Worm (Caenorhabditis elegans) whole organism, L1 larva: ENCODE data around the gene K09F5.6.

Experiments used
- aly-2 ChIP-seq: fragments of 150-350 bp; optimal IDR thresholded peaks from 2 replicates; lab custom pipeline; 2014; ENCODE audit warnings: missing biosample characterization, missing genetic modification characterization
- ama-1 ChIP-seq: fragments of 150-350 bp; optimal IDR thresholded peaks from 2 replicates; lab custom pipeline; 2014
- ceh-82 ChIP-seq, 3 experiments: fragments of 150-350 bp in 1 of 3; sonication (generic microtip) in 2 of 3; optimal IDR thresholded peaks; 2 replicates each; lab custom pipeline; 2014 to 2017; ENCODE audit warnings: missing biosample characterization in 3 of 3, missing genetic modification characterization in 3 of 3
- egl-27 ChIP-seq, 2 experiments: fragments of 150-350 bp in 1 of 2; sonication (generic microtip); optimal IDR thresholded peaks; 3 replicates each; lab custom pipeline; 2017 to 2018; ENCODE audit warnings: missing biosample characterization in 2 of 2, missing genetic modification characterization in 2 of 2, missing genetic modification reagents in 2 of 2
- irx-1 ChIP-seq: sonication (generic microtip); optimal IDR thresholded peaks from 2 replicates; lab custom pipeline; 2016; ENCODE audit warnings: missing genetic modification characterization, missing compliant biosample characterization
- lin-13 ChIP-seq: fragments of 150-350 bp; optimal IDR thresholded peaks from 2 replicates; lab custom pipeline; 2014; ENCODE audit warnings: missing biosample characterization, missing genetic modification reagents, missing genetic modification characterization
- lin-15B ChIP-seq: fragments of 150-350 bp; sonication (generic microtip); optimal IDR thresholded peaks from 3 replicates; lab custom pipeline; 2014; ENCODE audit warnings: missing biosample characterization, missing genetic modification characterization
- mdl-1 ChIP-seq, 2 experiments: fragments of 150-350 bp; optimal IDR thresholded peaks; 2 replicates each; lab custom pipeline; 2014 to 2017; ENCODE audit warnings: missing biosample characterization in 2 of 2, missing genetic modification characterization in 2 of 2, inconsistent platforms in 1 of 2
- mep-1 ChIP-seq: fragments of 150-350 bp; optimal IDR thresholded peaks from 2 replicates; lab custom pipeline; 2014; ENCODE audit warnings: missing biosample characterization, missing genetic modification characterization
- nhr-11 ChIP-seq: fragments of 150-350 bp; optimal IDR thresholded peaks from 2 replicates; lab custom pipeline; 2014; ENCODE audit warnings: missing biosample characterization, missing genetic modification characterization
- nhr-71 ChIP-seq: sonication (generic microtip); optimal IDR thresholded peaks from 2 replicates; lab custom pipeline; 2016; ENCODE audit warnings: mild to moderate bottlenecking, missing genetic modification characterization, moderate library complexity, missing compliant biosample characterization
- nhr-85 ChIP-seq: sonication (generic microtip); peaks from one replicate; lab custom pipeline; 2016; ENCODE audit warnings: missing genetic modification characterization, inconsistent platforms, missing compliant biosample characterization
- pax-3 ChIP-seq: fragments of 200-800 bp; sonication (Bioruptor generic); optimal IDR thresholded peaks from 2 replicates; lab custom pipeline; 2018; ENCODE audit warnings: mild to moderate bottlenecking, missing genetic modification characterization, moderate library complexity, missing compliant biosample characterization
- ztf-11 ChIP-seq, 2 experiments: sonication (generic microtip); optimal IDR thresholded peaks; 2 replicates each; lab custom pipeline; 2016 to 2017; ENCODE audit warnings: missing genetic modification characterization in 2 of 2, missing biosample characterization in 1 of 2, missing compliant biosample characterization in 1 of 2

DNA sequence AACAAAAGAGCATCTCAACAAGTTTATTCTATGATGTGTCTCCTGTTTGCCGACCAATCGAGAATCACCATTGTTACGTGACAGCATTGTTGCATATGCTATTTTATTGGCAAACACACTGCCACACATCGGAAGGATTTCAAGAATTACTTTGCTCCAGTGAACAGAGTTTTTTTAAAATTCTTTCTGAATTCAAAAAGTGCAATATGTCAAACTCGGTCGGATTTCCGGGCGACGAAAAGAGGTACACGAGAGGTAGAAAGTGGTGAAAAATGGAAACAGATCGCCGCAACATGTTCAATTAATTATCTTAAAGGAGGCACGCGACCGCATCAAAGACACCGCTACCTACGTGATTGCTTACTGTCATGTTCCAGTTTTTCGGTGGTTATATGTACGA is 31.0 kb downstream of the K09F5.6 start:
- no peak for TF ChIP-seq pax-3
- no peak for TF ChIP-seq lin-15B (tag; lab: Kevin White, UChicago)
- TF ChIP-seq ama-1 (lab: Kevin White, UChicago): no peak
- no peak for TF ChIP-seq nhr-11 (tag; lab: Kevin White, UChicago)
- no peak for TF ChIP-seq ceh-82 (tag; optimal IDR thresholded peaks at IDR 0.05; lab: Kevin White, UChicago)
- TF ChIP-seq ztf-11 (tag; optimal IDR thresholded peaks at IDR 0.05; lab: Kevin White, UChicago): no peak
- no peak for TF ChIP-seq lin-13 (GFP tag; lab: Kevin White, UChicago)
- no peak for TF ChIP-seq aly-2 (tag; lab: Kevin White, UChicago)
- no peak for TF ChIP-seq mep-1 (tag; lab: Kevin White, UChicago)
- no peak for TF ChIP-seq nhr-71 (tag; lab: Kevin White, UChicago)
- TF ChIP-seq mdl-1 (tag; optimal IDR thresholded peaks at IDR 0.05; lab: Kevin White, UChicago): no peak
- no peak for TF ChIP-seq egl-27 (tag; optimal IDR thresholded peaks at IDR 0.05; lab: Kevin White, UChicago)
- no peak for TF ChIP-seq irx-1 (tag; lab: Kevin White, UChicago)
- no peak for TF ChIP-seq nhr-85 (tag; lab: Kevin White, UChicago)
